Fruit fly (Drosophila melanogaster) Kc167 (cell line): Measurements from ENCODE around the gene c-cup.

ENCODE experiments used
- Myc ChIP-seq: fragments of >200 bp; optimal IDR thresholded peaks from 2 replicates; lab custom pipeline; 2017; ENCODE audit warnings: missing external identifiers
- Sin3A ChIP-seq: fragments of >200 bp; optimal IDR thresholded peaks from 2 replicates; lab custom pipeline; 2018; ENCODE audit warnings: missing external identifiers
- h ChIP-seq: fragments of >200 bp; optimal IDR thresholded peaks from 3 replicates; lab custom pipeline; 2018; ENCODE audit warnings: missing external identifiers
- insv ChIP-seq: fragments of >200 bp; optimal IDR thresholded peaks from 3 replicates; lab custom pipeline; 2018; ENCODE audit warnings: missing external identifiers
- psq ChIP-seq: fragments of >200 bp; optimal IDR thresholded peaks from 2 replicates; lab custom pipeline; 2017; ENCODE audit warnings: missing external identifiers
- ttk ChIP-seq: sonication (Bioruptor generic); optimal IDR thresholded peaks from 2 replicates; lab custom pipeline; 2017; ENCODE audit warnings: missing external identifiers

dm6 chr2L:1823231-1823630 is 9.1 kb downstream of the c-cup start, which contains the start of gene CG31933:
- TF ChIP-seq insv (lab: Kevin White, UChicago) = no peak
- TF ChIP-seq h (lab: Kevin White, UChicago) = no peak
- TF ChIP-seq psq (lab: Kevin White, UChicago) = no peak
- TF ChIP-seq Myc (lab: Kevin White, UChicago) = no peak
- no peak for TF ChIP-seq Sin3A
- TF ChIP-seq ttk (lab: Kevin White, UChicago) = no peak
